Fruit fly (Drosophila melanogaster) whole organism, prepupa: ENCODE data around the gene P5cr.

ENCODE experiments used
- CG16779 ChIP-seq: fragments of 200-800 bp; sonication (Bioruptor generic); optimal IDR thresholded peaks from 3 replicates; lab custom pipeline; 2017; ENCODE audit warnings: missing biosample characterization, mild to moderate bottlenecking, missing genetic modification characterization
- CG31627 ChIP-seq: fragments of 200-800 bp; sonication (Bioruptor generic); optimal IDR thresholded peaks from 3 replicates; lab custom pipeline; 2016; ENCODE audit warnings: missing biosample characterization, missing genetic modification characterization
- CG6276 ChIP-seq: fragments of 200-800 bp; sonication (Bioruptor generic); optimal IDR thresholded peaks from 2 replicates; lab custom pipeline; 2017; ENCODE audit warnings: missing biosample characterization, mild to moderate bottlenecking, missing genetic modification characterization
- CG6792 ChIP-seq: fragments of 200-800 bp; sonication (Bioruptor generic); optimal IDR thresholded peaks from 3 replicates; lab custom pipeline; 2016; ENCODE audit warnings: missing biosample characterization, missing genetic modification characterization
- CG8632 ChIP-seq: fragments of 200-800 bp; sonication (Bioruptor generic); optimal IDR thresholded peaks from 3 replicates; lab custom pipeline; 2016; ENCODE audit warnings: missing biosample characterization, missing genetic modification characterization
- Gug ChIP-seq: fragments of 200-800 bp; sonication (Bioruptor generic); IDR thresholded peaks from 2 replicates; pipeline ENCODE4 v1.3.6; 2022; ENCODE audit warnings: missing biosample characterization, missing genetic modification characterization
- Hr38 ChIP-seq: sonication (Bioruptor generic); optimal IDR thresholded peaks from 2 replicates; lab custom pipeline; 2016; ENCODE audit warnings: missing biosample characterization, missing genetic modification characterization
- Lpt ChIP-seq: fragments of 200-800 bp; sonication (Bioruptor generic); optimal IDR thresholded peaks from 3 replicates; lab custom pipeline; 2016; ENCODE audit warnings: missing biosample characterization, missing genetic modification characterization
- achi ChIP-seq: fragments of 200-800 bp; sonication (Bioruptor generic); optimal IDR thresholded peaks from 3 replicates; lab custom pipeline; 2016; ENCODE audit warnings: missing biosample characterization, missing genetic modification characterization
- cyc ChIP-seq: fragments of 200-800 bp; sonication (Bioruptor generic); optimal IDR thresholded peaks from 3 replicates; lab custom pipeline; 2016; ENCODE audit warnings: missing biosample characterization, missing genetic modification characterization
- dsx ChIP-seq: fragments of 200-800 bp; optimal IDR thresholded peaks from 3 replicates; lab custom pipeline; 2019; ENCODE audit warnings: missing biosample characterization, mild to moderate bottlenecking, missing genetic modification characterization, moderate library complexity; ENCODE audit not compliant: poor library complexity, severe bottlenecking
- net ChIP-seq: fragments of 200-800 bp; sonication (Bioruptor generic); optimal IDR thresholded peaks from 3 replicates; lab custom pipeline; 2016; ENCODE audit warnings: missing biosample characterization, missing genetic modification characterization
- spab ChIP-seq: fragments of 200-800 bp; sonication (Bioruptor generic); optimal IDR thresholded peaks from 2 replicates; lab custom pipeline; 2017; ENCODE audit warnings: missing biosample characterization, mild to moderate bottlenecking, missing genetic modification characterization, missing genetic modification reagents

dm6 chr3R:18986089-18986887 is 42.4 kb upstream of the P5cr start:
- TF ChIP-seq Gug (GFP tag; lab: Robert Waterston, UW) (0 out of 2 replicates have a peak, but pooled peaks have one; percentile 29), Lpt (GFP tag; lab: Kevin White, UChicago) (no peak), achi (GFP tag; lab: Kevin White, UChicago) (peak; percentile 39), cyc (GFP tag; lab: Kevin White, UChicago) (no peak), CG16779 (tag; lab: Kevin White, UChicago) (no peak), CG6276 (GFP tag; lab: Kevin White, UChicago) (peak; percentile 42), dsx (GFP tag; lab: Kevin White, UChicago) (no peak), spab (GFP tag; lab: Kevin White, UChicago) (no peak), CG6792 (GFP tag; lab: Kevin White, UChicago) (no peak), CG31627 (GFP tag; lab: Kevin White, UChicago) (peak; percentile 0), Hr38 (no peak), CG8632 (GFP tag; lab: Kevin White, UChicago) (peak; percentile 23), net (GFP tag; lab: Kevin White, UChicago) (peak; percentile 13)
